Fruit fly (Drosophila melanogaster): ENCODE measurements around the gene CG14043.

CG14043 gene

DNA sequence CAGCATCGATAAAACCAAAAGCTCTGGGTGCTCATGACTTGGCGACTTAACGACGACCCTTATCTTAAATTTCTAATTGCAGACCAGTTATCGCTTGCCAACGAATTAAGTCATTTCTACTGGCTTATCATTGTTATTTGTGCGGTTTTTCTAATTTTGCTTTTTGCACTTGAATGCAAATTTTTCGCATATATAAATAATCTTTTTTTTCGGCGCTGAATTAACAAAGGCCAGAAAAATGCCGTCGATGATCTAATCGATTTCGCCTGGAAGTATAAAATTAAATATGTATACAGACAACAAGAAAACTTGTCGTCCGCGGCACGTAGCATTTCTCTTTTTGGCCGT is 30.1 kb downstream of the CG14043 start:
- no peak for TF ChIP-seq Dfd (GFP tag; optimal IDR thresholded peaks at IDR 0.05)
- no peak for TF ChIP-seq Sp1 (GFP tag; optimal IDR thresholded peaks at IDR 0.05)
- no peak for TF ChIP-seq Hnf4 (GFP tag; optimal IDR thresholded peaks at IDR 0.05)
- TF ChIP-seq Dif (GFP tag; optimal IDR thresholded peaks at IDR 0.05; ENCODE audit: partially characterized antibody) = no peak
- no peak for TF ChIP-seq ey (GFP tag; optimal IDR thresholded peaks at IDR 0.05)
- TF ChIP-seq foxo (GFP tag; optimal IDR thresholded peaks at IDR 0.05) = peak in 1 of 2 experiments; percentile 34
- no peak for TF ChIP-seq OdsH (GFP tag; optimal IDR thresholded peaks at IDR 0.05)
- no peak for TF ChIP-seq Hr78 (GFP tag; optimal IDR thresholded peaks at IDR 0.05)
- TF ChIP-seq Rel (GFP tag; optimal IDR thresholded peaks at IDR 0.05) = no peak
- TF ChIP-seq Rel (tag; optimal IDR thresholded peaks at IDR 0.05) = no peak
- peak; percentile 40 for TF ChIP-seq brk (GFP tag; optimal IDR thresholded peaks at IDR 0.05)

DNA sequence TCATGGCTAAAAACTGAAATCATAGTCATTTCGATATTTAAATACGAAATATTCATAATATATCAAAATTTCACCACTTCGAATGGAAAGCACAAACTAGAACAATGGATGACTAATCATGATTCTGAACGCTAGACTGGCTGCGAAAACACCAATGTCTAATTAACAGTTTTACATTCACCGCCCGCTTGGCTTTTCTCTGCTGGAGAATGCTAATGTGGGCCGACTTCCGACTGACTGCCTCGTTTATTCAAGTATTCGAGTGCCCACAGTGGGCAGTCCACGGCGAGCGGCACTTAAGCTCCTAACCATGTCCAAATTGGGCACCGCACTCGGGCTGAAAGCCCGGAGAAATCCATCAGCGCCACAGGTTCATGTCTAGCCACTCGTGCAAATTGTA is 30.5 kb downstream of the CG14043 start:
- TF ChIP-seq woc (GFP tag; optimal IDR thresholded peaks at IDR 0.05) (no peak), CG32264 (GFP tag; optimal IDR thresholded peaks at IDR 0.05) (no peak), sage (GFP tag; optimal IDR thresholded peaks at IDR 0.05) (no peak), ey (GFP tag; optimal IDR thresholded peaks at IDR 0.05) (no peak), sv (GFP tag; optimal IDR thresholded peaks at IDR 0.05) (no peak), GATAd (GFP tag; optimal IDR thresholded peaks at IDR 0.05) (no peak), N (GFP tag; optimal IDR thresholded peaks at IDR 0.05) (no peak), Hnf4 (GFP tag; optimal IDR thresholded peaks at IDR 0.05) (no peak), CG9705 (GFP tag; optimal IDR thresholded peaks at IDR 0.05) (no peak)

DNA sequence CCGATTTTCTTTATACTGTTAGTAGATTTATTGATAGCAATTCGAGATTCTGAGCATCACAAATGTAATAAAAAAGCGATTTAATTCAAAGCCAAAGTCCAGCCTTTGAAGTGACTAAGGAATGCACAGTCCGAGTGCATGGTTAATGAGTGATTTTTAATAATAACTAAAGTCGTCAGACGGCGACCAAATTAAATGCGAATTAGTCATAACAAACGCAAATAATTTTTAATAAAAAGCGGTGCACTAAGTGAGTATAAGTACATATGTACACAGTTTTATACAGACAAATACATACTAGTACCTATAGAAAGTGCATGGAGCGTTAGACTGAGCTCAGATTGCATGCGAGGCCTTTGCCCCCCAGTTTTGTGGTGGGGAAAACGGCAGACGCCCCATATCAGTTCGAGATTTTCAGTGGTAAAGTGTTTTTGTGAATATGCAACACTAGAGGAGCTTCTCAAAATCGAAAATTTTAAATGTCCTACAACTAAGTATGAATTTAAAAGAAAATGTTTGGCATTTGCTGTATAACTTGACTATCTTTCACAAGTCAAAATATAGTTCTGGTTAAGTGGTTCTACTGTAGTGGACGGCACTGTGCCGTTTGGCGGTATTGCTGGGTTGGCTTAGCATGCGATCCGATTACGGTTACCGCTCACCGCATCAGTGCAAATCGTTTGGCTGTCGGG is 31.4 kb downstream of the CG14043 start:
- TF ChIP-seq dmrt93B (GFP tag; optimal IDR thresholded peaks at IDR 0.05) (no peak), Hr78 (GFP tag; optimal IDR thresholded peaks at IDR 0.05) (no peak), Vsx2 (GFP tag; optimal IDR thresholded peaks at IDR 0.05; ENCODE audit: partially characterized antibody) (no peak), lola (GFP tag; optimal IDR thresholded peaks at IDR 0.05) (no peak), GATAd (GFP tag; optimal IDR thresholded peaks at IDR 0.05) (no peak), h (GFP tag; optimal IDR thresholded peaks at IDR 0.05) (peak; percentile 78), Sp1 (GFP tag; optimal IDR thresholded peaks at IDR 0.05) (peak; percentile 46), foxo (GFP tag; optimal IDR thresholded peaks at IDR 0.05) (peak in 1 of 2 experiments; percentile 75), psq (GFP tag; optimal IDR thresholded peaks at IDR 0.05) (peak; percentile 39), ey (GFP tag; optimal IDR thresholded peaks at IDR 0.05) (peak; percentile 78), dl (GFP tag; optimal IDR thresholded peaks at IDR 0.05; ENCODE audit: insufficient read depth in 1 of 2, partially characterized antibody in 2 of 2) (no peak), N (GFP tag; optimal IDR thresholded peaks at IDR 0.05) (no peak), woc (GFP tag; optimal IDR thresholded peaks at IDR 0.05) (peak; percentile 19), rgr (GFP tag; optimal IDR thresholded peaks at IDR 0.05) (peak; percentile 73), tai (GFP tag; optimal IDR thresholded peaks at IDR 0.05) (peak; percentile 13), Hnf4 (GFP tag; optimal IDR thresholded peaks at IDR 0.05) (peak; percentile 61), jim (GFP tag; optimal IDR thresholded peaks at IDR 0.05) (no peak), Jra (GFP tag; optimal IDR thresholded peaks at IDR 0.05) (peak; percentile 17), OdsH (GFP tag; optimal IDR thresholded peaks at IDR 0.05) (peak; percentile 81), CG32264 (GFP tag; optimal IDR thresholded peaks at IDR 0.05) (peak; percentile 14), br (GFP tag; optimal IDR thresholded peaks at IDR 0.05) (peak; percentile 62), fru (GFP tag; optimal IDR thresholded peaks at IDR 0.05) (peak; percentile 72)

DNA sequence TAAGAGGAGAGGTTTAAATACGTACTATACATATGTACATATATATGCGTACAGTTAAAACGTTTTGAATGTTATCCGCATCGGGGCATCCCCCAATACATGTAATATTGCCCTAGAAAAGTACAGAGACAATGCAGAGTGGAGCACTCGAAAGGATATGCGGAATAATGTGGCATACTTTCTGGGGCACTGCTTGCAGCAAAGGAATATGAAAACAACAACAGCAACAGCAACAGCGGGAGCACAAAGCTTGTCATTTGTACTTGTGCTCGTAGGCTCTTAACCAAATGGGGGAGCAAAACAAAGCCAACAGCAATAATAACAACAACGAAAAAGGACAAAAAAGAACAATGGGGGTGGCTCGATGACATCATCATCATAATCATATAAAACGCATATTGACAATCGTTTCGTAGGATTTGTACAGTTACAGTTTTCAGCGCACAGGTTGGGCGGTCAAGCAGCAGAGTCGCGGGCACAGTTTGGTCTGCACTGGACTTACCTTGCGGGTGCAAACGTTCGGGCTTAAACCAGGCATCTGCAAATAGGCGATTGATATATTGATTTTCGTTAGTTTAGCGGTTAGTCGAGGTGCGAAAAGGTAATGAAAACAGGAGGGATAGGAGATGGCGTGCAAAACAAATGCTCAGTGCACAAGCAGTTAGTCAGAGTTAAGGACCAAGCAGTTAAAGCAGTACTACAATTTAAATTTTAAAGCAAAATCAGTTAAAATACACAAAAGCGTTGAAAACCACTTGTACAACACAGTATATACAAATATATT is 32.4 kb downstream of the CG14043 start:
- TF ChIP-seq Myc (optimal IDR thresholded peaks at IDR 0.05) = peak; percentile 29
- TF ChIP-seq N (GFP tag; optimal IDR thresholded peaks at IDR 0.05) = peak; percentile 55
- TF ChIP-seq brk (GFP tag; optimal IDR thresholded peaks at IDR 0.05) = no peak
